Worm (Caenorhabditis elegans) whole organism, L3 larva: ENCODE results near the gene lec-5.
A peak's percentile ranks its signal among the peaks of the same experiment; 100 is the strongest.

ENCODE experiments used
- ZK546.5 ChIP-seq: sonication (generic microtip); optimal IDR thresholded peaks from 2 replicates; lab custom pipeline; 2017; ENCODE audit warnings: missing biosample characterization, missing genetic modification characterization
- aly-2 ChIP-seq: fragments of 150-350 bp; optimal IDR thresholded peaks from 2 replicates; lab custom pipeline; 2014; ENCODE audit warnings: missing biosample characterization, missing genetic modification characterization
- ceh-16 ChIP-seq: sonication (generic microtip); optimal IDR thresholded peaks from 2 replicates; lab custom pipeline; 2017; ENCODE audit warnings: missing biosample characterization, missing genetic modification characterization
- ceh-28 ChIP-seq: fragments of 150-350 bp; optimal IDR thresholded peaks from 2 replicates; lab custom pipeline; 2014; ENCODE audit warnings: missing biosample characterization, missing genetic modification reagents, missing genetic modification characterization
- ceh-82 ChIP-seq: fragments of 150-350 bp; optimal IDR thresholded peaks from 2 replicates; lab custom pipeline; 2014; ENCODE audit warnings: missing biosample characterization, missing genetic modification characterization
- ceh-9 ChIP-seq: sonication (generic microtip); optimal IDR thresholded peaks from 2 replicates; lab custom pipeline; 2018; ENCODE audit warnings: missing biosample characterization, missing genetic modification characterization
- daf-12 ChIP-seq: fragments of 150-350 bp; optimal IDR thresholded peaks from 2 replicates; lab custom pipeline; 2014; ENCODE audit warnings: missing biosample characterization, missing genetic modification reagents, missing genetic modification characterization
- egl-5 ChIP-seq: fragments of 150-350 bp; optimal IDR thresholded peaks from 2 replicates; lab custom pipeline; 2017; ENCODE audit warnings: missing biosample characterization, missing genetic modification reagents, missing genetic modification characterization, inconsistent platforms
- elt-1 ChIP-seq: fragments of 150-350 bp; optimal IDR thresholded peaks from 2 replicates; lab custom pipeline; 2014; ENCODE audit warnings: missing biosample characterization, missing genetic modification characterization
- elt-2 ChIP-seq: sonication (generic microtip); optimal IDR thresholded peaks from 2 replicates; lab custom pipeline; 2016; ENCODE audit warnings: missing genetic modification reagents, mild to moderate bottlenecking, missing genetic modification characterization, missing compliant biosample characterization
- elt-3 ChIP-seq, 3 experiments: fragments of 150-350 bp in 1 of 3; sonication (generic microtip) in 2 of 3; optimal IDR thresholded peaks; 2 replicates in 2 of 3; 4 replicates in 1 of 3; lab custom pipeline; 2014 to 2017; ENCODE audit warnings: missing biosample characterization in 3 of 3, missing genetic modification characterization in 3 of 3
- eor-1 ChIP-seq, 2 experiments: fragments of 150-350 bp; optimal IDR thresholded peaks; 2 replicates each; lab custom pipeline; 2014 to 2018; ENCODE audit warnings: missing biosample characterization in 2 of 2, missing genetic modification characterization in 2 of 2
- fkh-2 ChIP-seq: fragments of 150-350 bp; optimal IDR thresholded peaks from 2 replicates; lab custom pipeline; 2014; ENCODE audit warnings: missing biosample characterization, missing genetic modification reagents, missing genetic modification characterization
- jun-1 ChIP-seq: fragments of 150-350 bp; optimal IDR thresholded peaks from 2 replicates; lab custom pipeline; 2014; ENCODE audit warnings: missing biosample characterization, missing genetic modification reagents, missing genetic modification characterization
- lin-15B ChIP-seq: fragments of 150-350 bp; optimal IDR thresholded peaks from 2 replicates; lab custom pipeline; 2014; ENCODE audit warnings: missing biosample characterization, missing genetic modification characterization
- lin-39 ChIP-seq: fragments of 150-350 bp; optimal IDR thresholded peaks from 2 replicates; lab custom pipeline; 2018; ENCODE audit warnings: missing biosample characterization, missing genetic modification reagents, missing genetic modification characterization
- mdl-1 ChIP-seq: fragments of 150-350 bp; optimal IDR thresholded peaks from 2 replicates; lab custom pipeline; 2014; ENCODE audit warnings: missing biosample characterization, missing genetic modification characterization
- mml-1 ChIP-seq: fragments of 150-350 bp; sonication (generic microtip); optimal IDR thresholded peaks from 3 replicates; lab custom pipeline; 2014; ENCODE audit warnings: missing biosample characterization, missing genetic modification characterization
- nhr-23 ChIP-seq: fragments of 150-350 bp; optimal IDR thresholded peaks from 2 replicates; lab custom pipeline; 2014; ENCODE audit warnings: missing biosample characterization, missing genetic modification reagents, missing genetic modification characterization
- nhr-237 ChIP-seq: fragments of 150-350 bp; optimal IDR thresholded peaks from 2 replicates; lab custom pipeline; 2014; ENCODE audit warnings: missing biosample characterization, missing genetic modification characterization
- nhr-28 ChIP-seq: fragments of 150-350 bp; optimal IDR thresholded peaks from 2 replicates; lab custom pipeline; 2014; ENCODE audit warnings: missing biosample characterization, missing genetic modification characterization
- nhr-43 ChIP-seq: sonication (generic microtip); optimal IDR thresholded peaks from 2 replicates; lab custom pipeline; 2016; ENCODE audit warnings: mild to moderate bottlenecking, missing genetic modification characterization, missing compliant biosample characterization; ENCODE audit not compliant: poor library complexity, severe bottlenecking
- nhr-76 ChIP-seq: fragments of 150-350 bp; sonication (generic microtip); optimal IDR thresholded peaks from 5 replicates; lab custom pipeline; 2014; ENCODE audit warnings: missing biosample characterization, missing genetic modification characterization
- nhr-77 ChIP-seq: fragments of 150-350 bp; optimal IDR thresholded peaks from 2 replicates; lab custom pipeline; 2014; ENCODE audit warnings: missing biosample characterization, missing genetic modification characterization
- pha-4 ChIP-seq: fragments of 150-350 bp; optimal IDR thresholded peaks from 2 replicates; lab custom pipeline; 2014; ENCODE audit warnings: missing biosample characterization, missing genetic modification reagents, missing genetic modification characterization
- sea-2 ChIP-seq: fragments of 150-350 bp; sonication (generic microtip); optimal IDR thresholded peaks from 4 replicates; lab custom pipeline; 2014; ENCODE audit warnings: missing biosample characterization, missing genetic modification reagents, missing genetic modification characterization
- snpc-4 ChIP-seq: fragments of 150-350 bp; optimal IDR thresholded peaks from 2 replicates; lab custom pipeline; 2014; ENCODE audit warnings: missing biosample characterization, missing genetic modification characterization
- tbx-2 ChIP-seq: sonication (generic microtip); optimal IDR thresholded peaks from 2 replicates; lab custom pipeline; 2016; ENCODE audit warnings: mild to moderate bottlenecking, missing genetic modification characterization, missing compliant biosample characterization
- unc-62 ChIP-seq: fragments of 150-350 bp; sonication (generic microtip); optimal IDR thresholded peaks from 4 replicates; lab custom pipeline; 2014; ENCODE audit warnings: missing biosample characterization, missing genetic modification reagents, missing genetic modification characterization
- zag-1 ChIP-seq: fragments of 150-350 bp; optimal IDR thresholded peaks from 2 replicates; lab custom pipeline; 2014; ENCODE audit warnings: missing biosample characterization, missing genetic modification characterization
- ztf-11 ChIP-seq: fragments of 150-350 bp; optimal IDR thresholded peaks from 2 replicates; lab custom pipeline; 2014; ENCODE audit warnings: missing biosample characterization, missing genetic modification characterization

Gene lec-5

ce11 chrII:5797348-5797977 lies 43.4 kb downstream of the lec-5 start, which contains the start of the genes msp-63 and msp-142:
TSS of gene msp-63 (minus strand) at chrII:5797448.
TSS of gene msp-142 (plus strand) at chrII:5797927.
- TF ChIP-seq elt-3 (tag; optimal IDR thresholded peaks at IDR 0.05; lab: Kevin White, UChicago) (no peak), eor-1 (tag; optimal IDR thresholded peaks at IDR 0.05; lab: Kevin White, UChicago) (no peak), ceh-28 (tag; lab: Kevin White, UChicago) (no peak), sea-2 (GFP tag; lab: Kevin White, UChicago) (no peak), tbx-2 (tag; lab: Kevin White, UChicago) (no peak), nhr-77 (no peak), zag-1 (tag; lab: Kevin White, UChicago) (no peak), nhr-237 (no peak), mdl-1 (tag; lab: Kevin White, UChicago) (no peak), daf-12 (no peak), lin-15B (no peak), ceh-82 (tag; lab: Kevin White, UChicago) (no peak), unc-62 (GFP tag; lab: Kevin White, UChicago) (no peak), ceh-16 (tag; lab: Kevin White, UChicago) (no peak), egl-5 (no peak), ztf-11 (no peak), jun-1 (tag; lab: Kevin White, UChicago) (no peak), lin-39 (tag; lab: Kevin White, UChicago) (no peak), nhr-28 (tag; lab: Kevin White, UChicago) (no peak)

- TF ChIP-seq nhr-23 (tag; lab: Kevin White, UChicago) (no peak), ceh-9 (tag; lab: Kevin White, UChicago) (no peak), aly-2 (tag; lab: Kevin White, UChicago) (no peak), nhr-43 (tag; lab: Kevin White, UChicago) (no peak)
Observed at ce11 chrII:5794195-5794594, 46.7 kb downstream of the lec-5 start, which contains the start of gene acdh-8. TSS of gene acdh-8 (plus strand) at chrII:5794495.

- no peak for TF ChIP-seq fkh-2
- no peak for TF ChIP-seq mml-1
- TF ChIP-seq ZK546.5, result no peak
- TF ChIP-seq nhr-43 (tag; lab: Kevin White, UChicago), result no peak
- TF ChIP-seq elt-2 (tag; lab: Kevin White, UChicago), result no peak
- TF ChIP-seq pha-4, result no peak
- no peak for TF ChIP-seq ceh-16 (tag; lab: Kevin White, UChicago)
- TF ChIP-seq nhr-237, result no peak
- TF ChIP-seq nhr-76 (tag; lab: Kevin White, UChicago), result no peak
- TF ChIP-seq zag-1 (tag; lab: Kevin White, UChicago), result no peak
Observed at ce11 chrII:5792490-5792889, 48.4 kb downstream of the lec-5 start, which contains the start of gene K05F1.14. TSS of gene K05F1.14 (minus strand) at chrII:5792590.

ce11 chrII:5790313-5790773 lies 50.6 kb downstream of the lec-5 start, which contains the start of gene lect-2:
TSS of gene lect-2 (plus strand) at chrII:5790723.
- TF ChIP-seq elt-1 (tag; lab: Kevin White, UChicago) (peak; percentile 39), snpc-4 (no peak), lin-39 (tag; lab: Kevin White, UChicago) (peak; percentile 20), egl-5 (peak; percentile 70)
- TF ChIP-seq, all 47 proteins: peak for 3
